Worm (Caenorhabditis elegans): ENCODE measurements around the gene F36H5.4.

DNA sequence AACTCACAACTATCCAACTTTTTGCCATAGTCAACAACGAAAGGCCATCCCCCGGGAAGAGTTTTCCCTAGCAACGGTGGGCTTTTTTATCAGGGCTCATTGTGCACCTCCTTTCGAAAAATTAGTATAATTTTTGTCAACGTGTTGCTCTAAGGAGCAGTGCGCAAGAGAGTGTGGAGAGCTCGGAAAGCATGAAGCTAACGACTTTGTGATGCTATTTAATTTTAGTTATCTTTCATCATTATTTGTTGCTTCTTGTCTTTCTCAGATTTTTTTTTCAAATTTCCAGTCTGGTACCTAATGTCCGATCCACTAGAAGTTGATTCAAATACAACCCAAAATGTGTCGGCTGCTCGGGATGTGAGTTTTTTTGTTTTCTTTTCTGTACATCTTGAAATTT, 31.6 kb upstream of the F36H5.4 start, which contains the start of gene ceh-81:
- TF ChIP-seq elt-2 (tag; optimal IDR thresholded peaks at IDR 0.05) (no peak), elt-3 (tag; optimal IDR thresholded peaks at IDR 0.05) (no peak), nhr-71 (tag; optimal IDR thresholded peaks at IDR 0.05) (no peak)

All from whole organism, L1 larva.